Fruit fly (Drosophila melanogaster): ENCODE results near the gene CG18273.

CG18273 gene

DNA sequence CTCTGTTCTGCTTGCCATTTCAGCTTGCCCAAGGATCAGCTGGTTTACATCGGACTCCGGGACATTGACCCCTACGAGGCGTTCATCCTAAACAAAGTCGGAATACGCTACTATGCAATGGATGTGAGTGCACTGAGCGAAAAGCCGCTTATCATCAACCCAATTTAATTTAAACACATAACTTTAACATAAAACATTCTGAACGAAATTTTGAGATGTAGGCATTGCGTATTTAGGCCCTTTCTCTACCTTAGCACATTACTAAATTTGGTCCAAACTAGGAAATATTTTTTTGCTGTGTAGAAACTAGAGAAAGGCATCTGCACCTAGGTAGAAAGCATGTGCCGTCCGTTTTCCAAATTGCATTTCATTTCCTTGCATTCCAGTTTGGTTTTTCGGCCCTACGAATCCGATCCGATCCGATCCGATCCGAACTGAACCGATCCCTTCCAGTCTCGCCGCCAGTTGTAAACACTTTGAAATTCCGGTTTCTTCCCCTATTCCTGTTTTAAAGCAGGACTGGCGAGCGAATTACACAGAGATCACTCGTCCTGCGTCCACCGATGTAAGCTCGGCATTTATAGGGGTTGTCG lies 39.2 kb upstream of the CG18273 start (continued):
- TF ChIP-seq Bgb (GFP tag; IDR thresholded peaks at IDR 0.05; ENCODE audit: partially characterized antibody) = no peak
- TF ChIP-seq CG10267 (tag; optimal IDR thresholded peaks at IDR 0.05) = peak; percentile 76
- TF ChIP-seq dati (GFP tag; IDR thresholded peaks at IDR 0.05) = no peak
- TF ChIP-seq CG4730 (GFP tag; IDR thresholded peaks at IDR 0.05) = no peak
- no peak; the same call in 1 of the 2 replicates for TF ChIP-seq CG9215 (GFP tag; IDR thresholded peaks at IDR 0.05)
- TF ChIP-seq PHDP (tag; optimal IDR thresholded peaks at IDR 0.05) = no peak
- peak; percentile 33 for TF ChIP-seq CG12219 (GFP tag; optimal IDR thresholded peaks at IDR 0.05)
- TF ChIP-seq nau (GFP tag; optimal IDR thresholded peaks at IDR 0.05) = no peak
- no peak for TF ChIP-seq CG6689 (GFP tag; IDR thresholded peaks at IDR 0.05)
- TF ChIP-seq CG14050 (GFP tag; IDR thresholded peaks at IDR 0.05) = no peak
- no peak for TF ChIP-seq run (tag; optimal IDR thresholded peaks at IDR 0.05)
- peak; percentile 42 for TF ChIP-seq CG12236 (GFP tag; optimal IDR thresholded peaks at IDR 0.05)
- no peak for TF ChIP-seq fu2 (GFP tag; optimal IDR thresholded peaks at IDR 0.05)
- no peak for TF ChIP-seq esg (GFP tag; conservative IDR thresholded peaks at IDR 0.05)
- TF ChIP-seq Kr (GFP tag; optimal IDR thresholded peaks at IDR 0.05) = peak; percentile 61
- TF ChIP-seq CG3726 (GFP tag; IDR thresholded peaks at IDR 0.05) = no peak
- TF ChIP-seq nerfin-1 (tag; optimal IDR thresholded peaks at IDR 0.05) = peak; percentile 24
- TF ChIP-seq Gsc (GFP tag; IDR thresholded peaks at IDR 0.05) = no peak
- no peak for TF ChIP-seq wek (GFP tag; optimal IDR thresholded peaks at IDR 0.05)
- no peak for TF ChIP-seq CG9797 (GFP tag; optimal IDR thresholded peaks at IDR 0.05)
- TF ChIP-seq CG13775 (GFP tag; optimal IDR thresholded peaks at IDR 0.05) = peak; percentile 72
- TF ChIP-seq tio (GFP tag; optimal IDR thresholded peaks at IDR 0.05) = no peak
- no peak for TF ChIP-seq psq (GFP tag; optimal IDR thresholded peaks at IDR 0.05)
- no peak for TF ChIP-seq CG43689 (GFP tag; IDR thresholded peaks at IDR 0.05)
- TF ChIP-seq ssp (GFP tag; IDR thresholded peaks at IDR 0.05) = no peak
- TF ChIP-seq CG10209 (GFP tag; optimal IDR thresholded peaks at IDR 0.05) = peak; percentile 65
- TF ChIP-seq Jarid2 (GFP tag; optimal IDR thresholded peaks at IDR 0.05) = no peak
- no peak for TF ChIP-seq so (GFP tag; IDR thresholded peaks at IDR 0.05)
- TF ChIP-seq CG10979 (tag; optimal IDR thresholded peaks at IDR 0.05) = peak; percentile 86
- TF ChIP-seq dpn (GFP tag; optimal IDR thresholded peaks at IDR 0.05) = peak; percentile 17 to 30
- TF ChIP-seq NK7.1 (GFP tag; optimal IDR thresholded peaks at IDR 0.05) = peak; percentile 4
- TF ChIP-seq CG12659 (GFP tag; optimal IDR thresholded peaks at IDR 0.05) = peak; percentile 6
- no peak for TF ChIP-seq sr (GFP tag; IDR thresholded peaks at IDR 0.05)
- TF ChIP-seq Abd-B (GFP tag; optimal IDR thresholded peaks at IDR 0.05) = no peak
- TF ChIP-seq CG8924 (tag; optimal IDR thresholded peaks at IDR 0.05) = peak; percentile 78
- peak; percentile 67 for TF ChIP-seq nmo (GFP tag; optimal IDR thresholded peaks at IDR 0.05)
- TF ChIP-seq C15 (GFP tag; IDR thresholded peaks at IDR 0.05) = no peak
- TF ChIP-seq da (GFP tag; optimal IDR thresholded peaks at IDR 0.05) = peak; percentile 59
- no peak for TF ChIP-seq ftz-f1 (GFP tag; optimal IDR thresholded peaks at IDR 0.05)
- TF ChIP-seq trem (tag; optimal IDR thresholded peaks at IDR 0.05) = peak; percentile 73
- TF ChIP-seq Optix (GFP tag; IDR thresholded peaks at IDR 0.05) = peak; percentile 49; the same call in 1 of the 3 replicates
- no peak for TF ChIP-seq tgo (GFP tag; IDR thresholded peaks at IDR 0.05)
- TF ChIP-seq CG33213 (GFP tag; optimal IDR thresholded peaks at IDR 0.05) = peak; percentile 59
- no peak for TF ChIP-seq CG17385 (GFP tag; optimal IDR thresholded peaks at IDR 0.05)

Data from whole organism, embryonic.